Fruit fly (Drosophila melanogaster) whole organism, embryonic: ENCODE results near the gene CG32483.

Experiments
- Abd-B ChIP-seq: fragments of 200-800 bp; sonication (Bioruptor generic); optimal IDR thresholded peaks from 2 replicates; lab custom pipeline; 2018; ENCODE audit warnings: missing biosample characterization, mild to moderate bottlenecking, missing genetic modification characterization, moderate library complexity
- Blimp-1 ChIP-seq: fragments of 200-800 bp; sonication (Bioruptor generic); optimal IDR thresholded peaks from 3 replicates; lab custom pipeline; 2018; ENCODE audit warnings: missing biosample characterization, missing genetic modification characterization, mild to moderate bottlenecking, moderate library complexity, missing genetic modification reagents
- CG10431 ChIP-seq: fragments of 200-800 bp; sonication (Bioruptor generic); optimal IDR thresholded peaks from 3 replicates; lab custom pipeline; 2018; ENCODE audit warnings: missing biosample characterization, mild to moderate bottlenecking, missing genetic modification characterization
- CG11696 ChIP-seq: fragments of 200-800 bp; sonication (Bioruptor generic); IDR thresholded peaks from 2 replicates; pipeline ENCODE4 v1.3.6; 2022; ENCODE audit warnings: missing biosample characterization, missing genetic modification characterization
- CG12104 ChIP-seq: fragments of 200-800 bp; sonication (Bioruptor generic); optimal IDR thresholded peaks from 3 replicates; lab custom pipeline; 2016; ENCODE audit warnings: missing biosample characterization, missing genetic modification characterization
- CG12299 ChIP-seq: fragments of 200-800 bp; sonication (Bioruptor generic); optimal IDR thresholded peaks from 2 replicates; lab custom pipeline; 2018; ENCODE audit warnings: missing biosample characterization, mild to moderate bottlenecking, missing genetic modification characterization
- CG13424 ChIP-seq: fragments of 200-800 bp; sonication (Bioruptor generic); optimal IDR thresholded peaks from 2 replicates; lab custom pipeline; 2019; ENCODE audit warnings: missing biosample characterization, mild to moderate bottlenecking, missing genetic modification characterization, moderate library complexity
- CG16863 ChIP-seq: fragments of 200-800 bp; sonication (Bioruptor generic); optimal IDR thresholded peaks from 3 replicates; lab custom pipeline; 2016; ENCODE audit warnings: missing biosample characterization, missing genetic modification characterization
- CG17802 ChIP-seq: fragments of 200-800 bp; sonication (Bioruptor generic); optimal IDR thresholded peaks from 2 replicates; lab custom pipeline; 2018; ENCODE audit warnings: missing biosample characterization, mild to moderate bottlenecking, missing genetic modification characterization, moderate library complexity
- CG1792 ChIP-seq: fragments of 200-800 bp; sonication (Bioruptor generic); optimal IDR thresholded peaks from 2 replicates; lab custom pipeline; 2016; ENCODE audit warnings: missing biosample characterization, missing genetic modification characterization
- CG18764 ChIP-seq: fragments of 200-800 bp; sonication (Bioruptor generic); optimal IDR thresholded peaks from 3 replicates; lab custom pipeline; 2016; ENCODE audit warnings: missing biosample characterization, missing genetic modification characterization
- CG2129 ChIP-seq: fragments of 200-800 bp; sonication (Bioruptor generic); IDR thresholded peaks from 2 replicates; pipeline ENCODE4 v1.3.6; 2022; ENCODE audit warnings: missing biosample characterization, missing genetic modification characterization; ENCODE audit not compliant: partially characterized antibody
- CG31224 ChIP-seq: fragments of 200-800 bp; sonication (Bioruptor generic); IDR thresholded peaks from 2 replicates; pipeline ENCODE4 v1.3.6; 2022; ENCODE audit warnings: missing biosample characterization, missing genetic modification characterization
- CG4282 ChIP-seq: fragments of 200-800 bp; sonication (Bioruptor generic); optimal IDR thresholded peaks from 2 replicates; lab custom pipeline; 2016; ENCODE audit warnings: missing biosample characterization, missing genetic modification characterization
- CG4730 ChIP-seq: fragments of 200-800 bp; sonication (Bioruptor generic); IDR thresholded peaks from 2 replicates; pipeline ENCODE4 v1.3.6; 2022; ENCODE audit warnings: missing biosample characterization, missing genetic modification characterization
- CG6765 ChIP-seq: fragments of 200-800 bp; sonication (Bioruptor generic); optimal IDR thresholded peaks from 3 replicates; lab custom pipeline; 2017; ENCODE audit warnings: missing biosample characterization, mild to moderate bottlenecking, missing genetic modification characterization
- CG7271 ChIP-seq: fragments of 200-800 bp; sonication (Bioruptor generic); optimal IDR thresholded peaks from 2 replicates; lab custom pipeline; 2018; ENCODE audit warnings: missing biosample characterization, mild to moderate bottlenecking, missing genetic modification characterization, moderate library complexity
- CG8388 ChIP-seq: fragments of 200-800 bp; sonication (Bioruptor generic); optimal IDR thresholded peaks from 2 replicates; lab custom pipeline; 2019; ENCODE audit warnings: missing biosample characterization, mild to moderate bottlenecking, missing genetic modification characterization, moderate library complexity
- CG8478 ChIP-seq: fragments of >200 bp; optimal IDR thresholded peaks from 2 replicates; lab custom pipeline; 2018
- CG8944 ChIP-seq: fragments of 200-800 bp; sonication (Bioruptor generic); optimal IDR thresholded peaks from 3 replicates; lab custom pipeline; 2016; ENCODE audit warnings: missing biosample characterization, missing genetic modification characterization
- Dbx ChIP-seq: fragments of 200-800 bp; sonication (Bioruptor generic); IDR thresholded peaks from 3 replicates; pipeline ENCODE4 v1.3.6; 2022; ENCODE audit warnings: missing biosample characterization, missing genetic modification characterization
- Dip2 ChIP-seq: fragments of 200-800 bp; sonication (Bioruptor generic); IDR thresholded peaks from 2 replicates; pipeline ENCODE4 v1.3.6; 2022; ENCODE audit warnings: missing biosample characterization, missing genetic modification characterization
- Dll ChIP-seq: fragments of 200-800 bp; sonication (Bioruptor generic); IDR thresholded peaks from 4 replicates; pipeline ENCODE4 v1.3.6; 2022; ENCODE audit warnings: missing biosample characterization, missing genetic modification characterization; ENCODE audit not compliant: partially characterized antibody
- Dp ChIP-seq: fragments of 200-800 bp; sonication (Bioruptor generic); optimal IDR thresholded peaks from 2 replicates; lab custom pipeline; 2018; ENCODE audit warnings: missing biosample characterization, mild to moderate bottlenecking, missing genetic modification characterization, moderate library complexity
- E2f1 ChIP-seq: fragments of 200-800 bp; sonication (Bioruptor generic); IDR thresholded peaks from 2 replicates; pipeline ENCODE4 v1.3.6; 2022; ENCODE audit warnings: missing biosample characterization, missing genetic modification characterization
- HLH54F ChIP-seq: fragments of 200-800 bp; sonication (Bioruptor generic); optimal IDR thresholded peaks from 3 replicates; lab custom pipeline; 2016; ENCODE audit warnings: missing biosample characterization, missing genetic modification characterization
- HmgZ ChIP-seq: fragments of 200-800 bp; sonication (Bioruptor generic); optimal IDR thresholded peaks from 2 replicates; lab custom pipeline; 2018; ENCODE audit warnings: missing biosample characterization, mild to moderate bottlenecking, missing genetic modification characterization
- Hmx ChIP-seq: fragments of 200-800 bp; sonication (Bioruptor generic); optimal IDR thresholded peaks from 2 replicates; lab custom pipeline; 2016; ENCODE audit warnings: missing biosample characterization, missing genetic modification characterization
- Med ChIP-seq: fragments of 200-800 bp; sonication (Bioruptor generic); peaks from one replicate; lab custom pipeline; 2016; ENCODE audit warnings: missing biosample characterization, missing genetic modification characterization, mild to moderate bottlenecking, inconsistent platforms, moderate library complexity
- Six4 ChIP-seq: fragments of 200-800 bp; sonication (Bioruptor generic); optimal IDR thresholded peaks from 2 replicates; lab custom pipeline; 2016; ENCODE audit warnings: missing biosample characterization, missing genetic modification characterization
- Sry-δ ChIP-seq: fragments of 200-800 bp; sonication (Bioruptor generic); optimal IDR thresholded peaks from 2 replicates; lab custom pipeline; 2016; ENCODE audit warnings: missing biosample characterization, missing genetic modification characterization
- amos ChIP-seq: fragments of 200-800 bp; sonication (Bioruptor generic); IDR thresholded peaks from 2 replicates; pipeline ENCODE4 v1.3.6; 2022; ENCODE audit warnings: missing biosample characterization, missing genetic modification characterization; ENCODE audit not compliant: partially characterized antibody
- ap ChIP-seq: fragments of 200-800 bp; sonication (Bioruptor generic); IDR thresholded peaks from 2 replicates; pipeline ENCODE4 v1.3.6; 2022; ENCODE audit warnings: missing biosample characterization, missing genetic modification characterization
- ara ChIP-seq: fragments of 200-800 bp; sonication (Bioruptor generic); IDR thresholded peaks from 2 replicates; pipeline ENCODE4 v1.3.6; 2022; ENCODE audit warnings: missing biosample characterization, missing genetic modification characterization
- bigmax ChIP-seq: fragments of 200-800 bp; sonication (Bioruptor generic); optimal IDR thresholded peaks from 2 replicates; lab custom pipeline; 2018; ENCODE audit warnings: missing biosample characterization, mild to moderate bottlenecking, missing genetic modification characterization
- chinmo ChIP-seq: fragments of 200-800 bp; sonication (Bioruptor generic); IDR thresholded peaks from 4 replicates; pipeline ENCODE4 v1.3.6; 2022; ENCODE audit warnings: missing biosample characterization, missing genetic modification characterization; ENCODE audit not compliant: partially characterized antibody
- dati ChIP-seq: fragments of 200-800 bp; sonication (Bioruptor generic); IDR thresholded peaks from 2 replicates; pipeline ENCODE4 v1.3.6; 2022; ENCODE audit warnings: missing biosample characterization, missing genetic modification characterization
- esg ChIP-seq: fragments of 200-800 bp; sonication (Bioruptor generic); conservative IDR thresholded peaks from 2 replicates; pipeline ENCODE4 v1.3.6; 2022; ENCODE audit warnings: missing biosample characterization, missing genetic modification characterization
- jigr1 ChIP-seq: fragments of 200-800 bp; sonication (Bioruptor generic); IDR thresholded peaks from 3 replicates; pipeline ENCODE4 v1.3.6; 2022; ENCODE audit warnings: missing biosample characterization, missing genetic modification characterization
- lov ChIP-seq, 2 experiments: fragments of 200-800 bp in 1 of 2; fragments of >200 bp in 1 of 2; sonication (Bioruptor generic) in 1 of 2; IDR thresholded peaks in 1 of 2; optimal IDR thresholded peaks in 1 of 2; 2 replicates in 1 of 2; 3 replicates in 1 of 2; pipeline versions ENCODE4 v1.3.6 to Lab custom; 2017 to 2022; ENCODE audit warnings: missing biosample characterization in 1 of 2, missing genetic modification characterization in 1 of 2
- odd ChIP-seq: fragments of 200-800 bp; sonication (Bioruptor generic); optimal IDR thresholded peaks from 2 replicates; lab custom pipeline; 2017; ENCODE audit warnings: missing biosample characterization, mild to moderate bottlenecking, missing genetic modification characterization
- pfk ChIP-seq: fragments of 200-800 bp; sonication (Bioruptor generic); optimal IDR thresholded peaks from 2 replicates; lab custom pipeline; 2018; ENCODE audit warnings: missing biosample characterization, mild to moderate bottlenecking, missing genetic modification characterization, moderate library complexity
- scrt ChIP-seq: fragments of 200-800 bp; sonication (Bioruptor generic); optimal IDR thresholded peaks from 2 replicates; lab custom pipeline; 2018; ENCODE audit warnings: missing biosample characterization, mild to moderate bottlenecking, missing genetic modification characterization, moderate library complexity
- sd ChIP-seq: fragments of 200-800 bp; sonication (Bioruptor generic); optimal IDR thresholded peaks from 3 replicates; lab custom pipeline; 2018; ENCODE audit warnings: missing biosample characterization, mild to moderate bottlenecking, missing genetic modification characterization, moderate library complexity
- sens ChIP-seq: fragments of 200-800 bp; sonication (Bioruptor generic); peaks from one replicate; lab custom pipeline; 2016; ENCODE audit warnings: missing biosample characterization, missing genetic modification characterization
- sna ChIP-seq: fragments of 200-800 bp; sonication (Bioruptor generic); IDR thresholded peaks from 2 replicates; pipeline ENCODE4 v1.3.6; 2022; ENCODE audit warnings: missing biosample characterization, missing genetic modification characterization; ENCODE audit not compliant: partially characterized antibody
- ssp ChIP-seq: fragments of 200-800 bp; sonication (Bioruptor generic); IDR thresholded peaks from 2 replicates; pipeline ENCODE4 v1.3.6; 2022; ENCODE audit warnings: missing biosample characterization, missing genetic modification characterization
- sug ChIP-seq: fragments of 200-800 bp; optimal IDR thresholded peaks from 2 replicates; lab custom pipeline; 2019; ENCODE audit warnings: missing biosample characterization, mild to moderate bottlenecking, missing genetic modification characterization, moderate library complexity
- tgo ChIP-seq: fragments of 200-800 bp; sonication (Bioruptor generic); IDR thresholded peaks from 3 replicates; pipeline ENCODE4 v1.3.6; 2022; ENCODE audit warnings: missing biosample characterization, missing genetic modification characterization

The CG32483 gene

DNA sequence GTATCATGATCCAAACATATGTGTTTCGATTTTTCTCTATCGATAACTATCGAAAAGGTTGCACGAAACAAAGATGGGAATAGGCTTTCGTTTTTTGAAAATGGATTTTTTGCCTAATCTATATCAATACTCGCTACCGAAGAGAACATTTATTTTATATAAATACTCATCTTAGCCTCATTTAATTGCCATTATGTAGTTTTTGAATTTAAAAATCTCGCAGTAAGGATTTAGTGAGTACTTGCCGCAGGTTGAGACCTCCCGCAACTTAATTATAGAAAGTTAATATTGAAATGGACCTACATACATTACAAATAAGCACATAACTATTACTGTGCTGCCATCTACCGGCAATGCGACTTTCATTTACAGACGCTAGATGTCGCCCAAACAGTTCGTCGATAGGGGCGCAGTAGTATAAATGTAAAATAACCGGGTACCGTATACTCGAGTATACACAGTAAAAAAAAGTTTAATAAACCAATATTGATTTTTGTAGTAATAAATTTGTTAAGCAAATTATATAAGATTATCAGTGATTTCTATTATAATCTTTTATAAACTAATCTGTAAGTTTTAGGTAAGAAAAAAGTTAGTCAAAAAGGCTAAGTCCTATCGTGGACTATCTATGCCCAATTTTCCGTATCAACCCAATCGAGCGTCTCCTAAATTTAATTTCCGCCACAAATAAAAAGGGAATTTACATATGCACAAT, 22.1 kb upstream of the CG32483 start, which contains the start of gene CG13896 (continued):
- TF ChIP-seq bigmax (GFP tag; lab: Kevin White, UChicago): peak; percentile 19
- no peak for TF ChIP-seq CG11696
- TF ChIP-seq scrt: peak; percentile 66
- TF ChIP-seq jigr1 (GFP tag; lab: Robert Waterston, UW): 0 out of 3 replicates have a peak, but pooled peaks have one; percentile 38
- TF ChIP-seq CG12299: peak; percentile 70
- no peak for TF ChIP-seq Dip2 (GFP tag; lab: Robert Waterston, UW)
- peak; percentile 91 for TF ChIP-seq HmgZ (tag; lab: Kevin White, UChicago)
- peak; percentile 91 for TF ChIP-seq CG8944 (GFP tag; lab: Kevin White, UChicago)
- TF ChIP-seq CG16863 (GFP tag; lab: Kevin White, UChicago): peak; percentile 90
- TF ChIP-seq Dp (GFP tag; lab: Kevin White, UChicago): peak; percentile 59
- TF ChIP-seq CG31224 (GFP tag; lab: Robert Waterston, UW): peak; percentile 59
- TF ChIP-seq Blimp-1 (GFP tag; lab: Kevin White, UChicago): peak; percentile 78
- peak; percentile 39; the same call in 1 of the 2 replicates for TF ChIP-seq ap (GFP tag; lab: Robert Waterston, UW)
- peak; percentile 81 for TF ChIP-seq ssp
- TF ChIP-seq CG8388 (GFP tag; lab: Kevin White, UChicago): peak; percentile 75
- peak; percentile 77 for TF ChIP-seq Abd-B
- peak; percentile 69 for TF ChIP-seq CG10431 (GFP tag; lab: Kevin White, UChicago)
- TF ChIP-seq Hmx (GFP tag; lab: Kevin White, UChicago): peak; percentile 50
- TF ChIP-seq CG12104 (GFP tag; lab: Kevin White, UChicago): peak; percentile 84
- TF ChIP-seq sd (tag; lab: Kevin White, UChicago): peak; percentile 65
- TF ChIP-seq Med (GFP tag; lab: Kevin White, UChicago): peak; percentile 99
- TF ChIP-seq amos (GFP tag; lab: Robert Waterston, UW): peak; percentile 48
- peak; percentile 83 for TF ChIP-seq E2f1 (GFP tag; lab: Robert Waterston, UW)
- TF ChIP-seq tgo: peak; percentile 81
- TF ChIP-seq esg (GFP tag; lab: Robert Waterston, UW): peak; percentile 69
- peak; percentile 82 for TF ChIP-seq CG4730
- TF ChIP-seq pfk (GFP tag; lab: Kevin White, UChicago): peak; percentile 41
- peak; percentile 81 for TF ChIP-seq sna
- peak; percentile 83 for TF ChIP-seq CG18764 (GFP tag; lab: Kevin White, UChicago)
- TF ChIP-seq ara (GFP tag; lab: Robert Waterston, UW): 0 out of 2 replicates have a peak, but pooled peaks have one; percentile 39
- TF ChIP-seq sug (tag; lab: Kevin White, UChicago): peak; percentile 86
- TF ChIP-seq CG7271 (tag; lab: Kevin White, UChicago): peak; percentile 72
- peak; percentile 71 for TF ChIP-seq CG17802 (tag; lab: Kevin White, UChicago)
- no peak for TF ChIP-seq lov (optimal IDR thresholded peaks at IDR 0.05; lab: Kevin White, UChicago)
- peak; percentile 72; the same call in 1 of the 3 replicates for TF ChIP-seq lov (GFP tag; IDR thresholded peaks at IDR 0.05; lab: Robert Waterston, UW)
- TF ChIP-seq sens: peak; percentile 96
- peak; percentile 88 for TF ChIP-seq Dbx (GFP tag; lab: Robert Waterston, UW)
- peak; percentile 78 for TF ChIP-seq CG1792 (GFP tag; lab: Kevin White, UChicago)
- peak; percentile 62 for TF ChIP-seq odd (GFP tag; lab: Kevin White, UChicago)
- TF ChIP-seq Six4 (GFP tag; lab: Kevin White, UChicago): peak; percentile 67
- TF ChIP-seq CG4282: peak; percentile 83
- peak; percentile 68 for TF ChIP-seq dati (GFP tag; lab: Robert Waterston, UW)
- no peak for TF ChIP-seq chinmo
- TF ChIP-seq CG2129 (GFP tag; lab: Robert Waterston, UW): peak; percentile 60
- peak; percentile 90 for TF ChIP-seq HLH54F (GFP tag; lab: Kevin White, UChicago)
- TF ChIP-seq CG13424 (tag; lab: Kevin White, UChicago): peak; percentile 75
- peak; percentile 77 for TF ChIP-seq Sry-δ (GFP tag; lab: Kevin White, UChicago)
- no peak for TF ChIP-seq CG8478 (lab: Kevin White, UChicago)
- TF ChIP-seq Dll (GFP tag; lab: Robert Waterston, UW): peak; percentile 91
- TF ChIP-seq CG6765 (GFP tag; lab: Kevin White, UChicago): peak; percentile 70
